Worm (Caenorhabditis elegans): ENCODE data around the gene F53A2.1.

Gene F53A2.1

DNA sequence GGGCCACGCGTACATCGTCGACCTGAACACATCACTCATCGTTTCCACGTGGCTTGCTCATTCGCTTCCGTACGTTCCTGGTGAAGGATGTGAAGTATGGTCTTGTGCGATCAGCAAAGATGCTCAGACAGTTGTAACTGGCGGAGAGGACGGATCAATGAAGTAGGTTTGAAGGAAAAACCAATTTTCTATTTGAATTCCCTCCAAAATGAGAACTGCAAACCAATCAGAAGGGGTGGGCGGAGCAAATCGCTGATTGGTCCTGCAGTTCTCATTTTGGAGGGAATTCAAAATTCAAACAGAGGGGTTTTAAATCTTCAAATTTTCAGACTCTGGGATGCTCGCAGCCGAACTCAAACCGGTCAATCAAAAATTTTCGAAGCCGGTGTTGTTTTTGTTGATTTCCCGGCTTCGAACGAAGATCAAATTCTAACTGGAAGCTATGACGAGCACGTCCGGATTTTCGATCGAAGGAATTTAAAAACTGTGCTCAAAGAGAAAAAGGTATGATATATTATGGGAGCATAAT is 7.2 kb downstream of the F53A2.1 start:
- TF ChIP-seq ref-1 (GFP tag; conservative IDR thresholded peaks at IDR 0.05) = no peak
- TF ChIP-seq klf-2 (GFP tag; conservative IDR thresholded peaks at IDR 0.05) = no peak
- TF ChIP-seq tab-1 (GFP tag; IDR thresholded peaks at IDR 0.05) = no peak
- no peak for TF ChIP-seq ztf-23 (GFP tag; IDR thresholded peaks at IDR 0.05)
- no peak for TF ChIP-seq flt-1 (GFP tag; IDR thresholded peaks at IDR 0.05)

DNA sequence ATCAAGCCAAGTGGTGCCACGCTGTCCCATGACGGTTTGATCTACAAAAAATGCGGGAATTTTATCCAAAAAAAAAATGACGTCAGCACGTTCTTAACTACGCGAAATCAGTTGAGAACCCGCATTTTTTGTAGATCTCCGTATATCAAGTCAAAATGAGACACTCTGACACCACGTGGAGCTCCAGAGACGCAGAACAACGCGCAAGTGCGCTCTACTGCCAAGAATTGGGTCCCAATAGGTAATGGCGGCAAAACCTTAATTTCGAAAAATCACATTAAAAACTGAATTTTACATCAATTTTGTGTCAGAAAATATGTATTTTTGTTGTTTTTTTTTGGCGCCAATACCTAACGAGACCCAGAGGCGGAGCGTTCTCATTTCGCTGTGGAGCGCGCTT is 7.7 kb downstream of the F53A2.1 start:
- TF ChIP-seq flt-1 (GFP tag; IDR thresholded peaks at IDR 0.05) (no peak), ztf-29 (GFP tag; IDR thresholded peaks at IDR 0.05) (no peak), med-1 (GFP tag; optimal IDR thresholded peaks at IDR 0.05; ENCODE audit: insufficient read depth) (no peak), klf-2 (GFP tag; conservative IDR thresholded peaks at IDR 0.05) (no peak), ztf-23 (GFP tag; IDR thresholded peaks at IDR 0.05) (no peak), T22C8.4 (GFP tag; IDR thresholded peaks at IDR 0.05) (no peak)

DNA sequence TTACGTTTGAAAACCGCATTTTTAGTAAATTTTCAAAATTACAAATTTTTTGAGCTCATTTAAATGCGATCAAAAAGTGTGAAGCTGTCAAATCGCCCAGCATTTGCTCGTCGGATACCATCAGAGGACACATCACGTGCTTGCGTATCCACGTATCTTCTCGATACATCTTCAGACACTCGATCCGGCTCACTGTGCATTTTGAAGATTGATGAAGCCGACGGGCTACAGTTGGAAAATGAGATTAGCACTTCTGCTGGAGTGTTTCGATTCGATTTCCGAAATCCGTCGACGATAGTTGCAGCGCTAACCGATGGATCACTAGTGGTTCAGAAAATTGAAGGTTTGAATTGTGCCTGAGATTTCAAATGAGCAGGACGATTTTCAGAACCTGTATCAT is 9.6 kb downstream of the F53A2.1 start, which contains the start of gene dph-7:
Gene dph-7, plus strand, starts transcription at position 53 of the 400 bp plus-strand sequence.
- TF ChIP-seq med-1 (GFP tag; optimal IDR thresholded peaks at IDR 0.05; ENCODE audit: insufficient read depth) (no peak), klf-2 (GFP tag; conservative IDR thresholded peaks at IDR 0.05) (no peak), T22C8.4 (GFP tag; IDR thresholded peaks at IDR 0.05) (no peak), cog-1 (tag; optimal IDR thresholded peaks at IDR 0.05) (no peak), ref-1 (GFP tag; conservative IDR thresholded peaks at IDR 0.05) (no peak), ztf-23 (GFP tag; IDR thresholded peaks at IDR 0.05) (no peak), flt-1 (GFP tag; IDR thresholded peaks at IDR 0.05) (no peak), ztf-29 (GFP tag; IDR thresholded peaks at IDR 0.05) (no peak), tab-1 (GFP tag; IDR thresholded peaks at IDR 0.05) (no peak)

DNA sequence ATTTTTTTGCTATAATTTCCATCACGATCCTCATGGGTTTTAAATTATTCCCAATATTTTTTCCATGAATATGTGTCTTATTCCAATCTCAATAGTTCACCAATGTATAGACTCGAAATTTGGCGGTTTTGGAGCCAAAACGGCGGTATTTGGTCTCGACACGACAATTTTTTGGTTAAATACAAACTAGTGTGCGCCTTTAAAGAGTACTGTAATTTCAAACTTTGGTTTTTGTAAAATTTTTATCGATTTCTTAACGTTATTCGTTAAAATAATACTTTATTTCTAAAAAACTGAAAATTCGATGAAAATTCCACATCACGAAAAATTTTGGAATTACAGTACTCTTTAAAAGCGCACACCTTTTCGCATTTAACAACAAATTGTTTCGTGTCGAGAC is 10.0 kb downstream of the F53A2.1 start:
- no peak for TF ChIP-seq cog-1 (tag; optimal IDR thresholded peaks at IDR 0.05)
- no peak for TF ChIP-seq flt-1 (GFP tag; IDR thresholded peaks at IDR 0.05)
- TF ChIP-seq T22C8.4 (GFP tag; IDR thresholded peaks at IDR 0.05) = no peak
- TF ChIP-seq ztf-29 (GFP tag; IDR thresholded peaks at IDR 0.05) = no peak

DNA sequence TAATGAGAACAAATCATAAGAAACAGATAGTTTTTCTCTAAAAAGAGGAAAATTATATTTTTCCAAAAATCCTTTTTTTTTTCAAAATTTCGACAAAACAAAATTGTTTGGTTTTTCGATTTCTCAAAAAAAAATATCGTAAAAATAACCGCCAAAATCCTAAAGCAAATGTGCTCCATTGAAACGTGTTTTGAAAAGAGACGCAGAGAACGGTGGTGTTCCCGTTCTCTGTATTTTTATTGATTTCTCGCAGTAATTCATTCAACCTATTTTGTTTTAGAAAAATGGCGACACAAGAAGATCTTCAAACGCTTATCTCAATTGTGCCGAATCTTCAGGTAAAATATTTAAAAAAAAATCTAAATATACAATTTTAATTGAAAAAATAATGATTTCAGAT is 10.9 kb downstream of the F53A2.1 start, which contains the start of gene Y43F4B.10:
Gene Y43F4B.10, plus strand, starts transcription at position 281 of the 400 bp plus-strand sequence.
- TF ChIP-seq cog-1 (tag; optimal IDR thresholded peaks at IDR 0.05) (no peak), T22C8.4 (GFP tag; IDR thresholded peaks at IDR 0.05) (0 out of 2 replicates have a peak, but pooled peaks have one; percentile 38)

DNA sequence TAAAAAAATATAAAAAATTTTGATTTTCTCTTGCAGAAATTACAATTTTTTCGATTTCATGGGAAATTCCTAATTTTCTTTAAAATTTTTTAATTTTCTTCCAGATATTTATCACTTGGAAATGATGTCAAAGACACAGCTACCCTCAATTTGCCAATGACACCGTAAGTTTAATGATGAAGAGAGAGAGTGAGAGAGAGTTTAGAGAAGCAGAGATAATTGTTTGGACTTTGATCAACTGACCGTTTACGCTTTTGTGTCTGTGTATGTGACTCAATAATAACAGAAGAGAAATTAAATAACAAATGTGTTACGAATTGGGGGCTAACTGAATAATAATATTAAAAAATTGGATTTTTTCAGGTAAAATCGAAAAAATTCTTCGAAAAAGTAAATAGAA is 14.1 kb downstream of the F53A2.1 start:
- no peak for TF ChIP-seq T22C8.4 (GFP tag; IDR thresholded peaks at IDR 0.05)
- no peak for TF ChIP-seq ref-1 (GFP tag; conservative IDR thresholded peaks at IDR 0.05)
- no peak for TF ChIP-seq ztf-29 (GFP tag; IDR thresholded peaks at IDR 0.05)
- no peak for TF ChIP-seq ztf-23 (GFP tag; IDR thresholded peaks at IDR 0.05)
- no peak for TF ChIP-seq klf-2 (GFP tag; conservative IDR thresholded peaks at IDR 0.05)
- no peak for TF ChIP-seq tab-1 (GFP tag; IDR thresholded peaks at IDR 0.05)
- no peak for TF ChIP-seq flt-1 (GFP tag; IDR thresholded peaks at IDR 0.05)
- TF ChIP-seq cog-1 (tag; optimal IDR thresholded peaks at IDR 0.05) = no peak
- TF ChIP-seq med-1 (GFP tag; optimal IDR thresholded peaks at IDR 0.05; ENCODE audit: insufficient read depth) = no peak

DNA sequence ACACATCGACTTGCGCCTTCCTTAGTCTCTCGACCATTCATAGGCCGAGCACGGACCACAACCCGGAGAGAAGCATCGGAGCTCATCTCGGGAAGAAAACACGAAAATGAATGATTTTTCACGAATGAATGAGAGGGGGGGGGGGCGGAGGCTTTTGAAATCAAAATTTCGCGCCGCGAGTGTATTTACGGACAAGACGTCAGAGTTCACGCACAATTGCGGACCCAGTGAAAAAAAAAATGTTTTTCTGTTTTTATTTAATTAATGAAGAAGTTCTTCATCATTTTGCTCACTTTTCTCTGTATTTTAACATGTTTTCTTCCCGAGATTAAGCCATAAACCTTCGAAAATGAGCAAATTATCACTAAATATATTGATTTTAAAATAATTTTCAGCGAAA is 17.5 kb downstream of the F53A2.1 start, which contains the start of the genes klp-19 and slc-36.1:
Gene klp-19, minus strand, starts transcription at position 153 of the 400 bp plus-strand sequence.
Gene slc-36.1, plus strand, starts transcription at position 396 of the 400 bp plus-strand sequence.
- TF ChIP-seq ztf-23 (GFP tag; IDR thresholded peaks at IDR 0.05) (no peak), cog-1 (tag; optimal IDR thresholded peaks at IDR 0.05) (no peak), med-1 (GFP tag; optimal IDR thresholded peaks at IDR 0.05; ENCODE audit: insufficient read depth) (no peak), ref-1 (GFP tag; conservative IDR thresholded peaks at IDR 0.05) (no peak), ztf-29 (GFP tag; IDR thresholded peaks at IDR 0.05) (no peak), flt-1 (GFP tag; IDR thresholded peaks at IDR 0.05) (no peak), klf-2 (GFP tag; conservative IDR thresholded peaks at IDR 0.05) (no peak)

DNA sequence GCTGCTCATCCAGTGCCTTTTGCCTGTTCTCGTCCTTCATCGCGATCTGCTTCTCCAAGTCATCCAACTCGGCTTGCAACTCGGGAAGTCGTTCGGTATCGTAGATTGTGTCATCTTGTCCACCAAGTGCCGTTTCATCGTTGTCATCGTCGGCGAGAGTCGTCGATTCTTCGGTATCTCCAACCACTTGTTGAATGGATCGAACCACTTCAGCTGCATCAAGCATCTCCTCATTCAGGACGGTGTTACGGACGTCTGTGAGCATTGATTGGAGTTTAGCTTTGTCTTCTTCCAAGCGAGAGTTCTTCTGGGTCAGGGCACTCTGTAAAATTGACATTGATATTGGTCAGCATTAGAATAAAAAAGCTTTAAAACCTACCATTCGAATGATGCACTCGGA is 19.1 kb downstream of the F53A2.1 start:
- TF ChIP-seq tab-1 (GFP tag; IDR thresholded peaks at IDR 0.05) (no peak), flt-1 (GFP tag; IDR thresholded peaks at IDR 0.05) (no peak), ztf-29 (GFP tag; IDR thresholded peaks at IDR 0.05) (no peak), T22C8.4 (GFP tag; IDR thresholded peaks at IDR 0.05) (no peak), klf-2 (GFP tag; conservative IDR thresholded peaks at IDR 0.05) (no peak), ref-1 (GFP tag; conservative IDR thresholded peaks at IDR 0.05) (no peak), ztf-23 (GFP tag; IDR thresholded peaks at IDR 0.05) (no peak), med-1 (GFP tag; optimal IDR thresholded peaks at IDR 0.05; ENCODE audit: insufficient read depth) (no peak), cog-1 (tag; optimal IDR thresholded peaks at IDR 0.05) (no peak)

DNA sequence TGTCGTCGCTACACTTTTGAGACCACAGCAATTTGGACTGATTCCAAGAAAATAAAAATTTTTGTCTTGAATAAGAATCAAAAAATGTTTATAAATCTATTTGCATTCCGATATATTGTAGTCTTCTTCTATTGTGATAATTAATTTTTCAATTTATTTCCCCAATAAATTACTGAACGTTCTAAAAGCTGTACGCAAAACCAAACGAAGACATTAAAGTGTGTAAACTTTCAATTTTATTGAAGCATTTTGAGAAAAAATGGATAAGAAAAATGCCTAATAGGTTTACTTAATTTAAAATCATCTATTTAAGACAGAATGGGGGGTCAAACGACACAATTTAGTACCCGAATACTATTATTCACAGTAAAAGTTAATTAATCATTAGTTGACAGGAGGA is 22.1 kb downstream of the F53A2.1 start:
- TF ChIP-seq cog-1 (tag; optimal IDR thresholded peaks at IDR 0.05) (no peak), klf-2 (GFP tag; conservative IDR thresholded peaks at IDR 0.05) (no peak), flt-1 (GFP tag; IDR thresholded peaks at IDR 0.05) (no peak), ref-1 (GFP tag; conservative IDR thresholded peaks at IDR 0.05) (no peak), ztf-29 (GFP tag; IDR thresholded peaks at IDR 0.05) (no peak), ztf-23 (GFP tag; IDR thresholded peaks at IDR 0.05) (no peak), T22C8.4 (GFP tag; IDR thresholded peaks at IDR 0.05) (no peak), med-1 (GFP tag; optimal IDR thresholded peaks at IDR 0.05; ENCODE audit: insufficient read depth) (no peak), tab-1 (GFP tag; IDR thresholded peaks at IDR 0.05) (no peak)

DNA sequence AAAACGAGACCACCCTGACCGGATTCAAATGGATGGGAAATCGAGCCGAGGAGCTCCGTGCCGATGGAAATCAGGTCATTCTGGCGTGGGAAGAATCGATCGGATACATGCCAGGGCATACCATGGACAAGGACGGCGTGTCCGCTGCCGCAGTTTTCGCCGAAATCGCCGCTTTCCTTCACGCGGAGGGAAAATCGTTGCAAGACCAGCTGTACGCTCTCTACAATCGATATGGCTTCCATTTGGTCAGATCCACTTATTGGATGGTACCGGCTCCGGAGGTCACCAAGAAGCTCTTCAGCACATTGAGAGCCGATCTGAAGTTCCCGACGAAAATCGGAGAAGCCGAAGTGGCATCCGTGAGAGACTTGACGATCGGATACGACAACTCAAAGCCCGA is 22.7 kb downstream of the F53A2.1 start:
- TF ChIP-seq flt-1 (GFP tag; IDR thresholded peaks at IDR 0.05) (0 out of 2 replicates have a peak, but pooled peaks have one; percentile 12), tab-1 (GFP tag; IDR thresholded peaks at IDR 0.05) (no peak)
